Fruit fly (Drosophila melanogaster): ENCODE results near the gene Rcd-1.
A peak's percentile ranks its signal among the peaks of the same experiment; 100 is the strongest.

Gene Rcd-1

dm6 chrX:19590070-19590469, 48.5 kb upstream of the Rcd-1 start, which contains the start of gene CG14219:
TSS of gene CG14219 (minus strand) at chrX:19590170.
- TF ChIP-seq Atf3 (GFP tag; optimal IDR thresholded peaks at IDR 0.05) (no peak), CG5953 (GFP tag; IDR thresholded peaks at IDR 0.05) (no peak), sug (tag; optimal IDR thresholded peaks at IDR 0.05) (peak; percentile 41)

DNA sequence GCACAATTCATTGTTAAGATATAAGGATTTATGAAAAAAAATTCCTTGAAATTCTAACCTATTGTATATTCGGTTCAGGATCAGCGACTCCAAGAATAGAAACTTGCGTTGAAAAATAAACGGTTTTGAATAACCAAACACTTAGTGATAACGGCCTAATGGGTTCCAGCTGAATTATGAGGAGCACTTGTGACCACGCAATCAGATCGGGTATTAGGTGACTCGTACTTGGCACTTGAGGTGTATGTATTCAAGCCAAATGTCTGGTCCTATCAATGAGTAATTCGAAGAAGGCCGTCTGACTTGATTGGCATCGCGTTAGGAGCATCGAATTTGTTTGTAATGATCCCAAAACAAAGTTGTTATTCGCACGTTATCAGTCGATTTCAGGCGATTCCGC, 48.0 kb upstream of the Rcd-1 start:
- TF ChIP-seq ara (GFP tag; IDR thresholded peaks at IDR 0.05) (no peak), CG30403 (GFP tag; optimal IDR thresholded peaks at IDR 0.05) (no peak), fru (optimal IDR thresholded peaks at IDR 0.05) (no peak), grn (GFP tag; optimal IDR thresholded peaks at IDR 0.05) (peak; percentile 64), exex (tag; optimal IDR thresholded peaks at IDR 0.05) (peak; percentile 91), chinmo (GFP tag; IDR thresholded peaks at IDR 0.05; ENCODE audit: partially characterized antibody) (no peak), tin (GFP tag; optimal IDR thresholded peaks at IDR 0.05) (no peak), sug (tag; optimal IDR thresholded peaks at IDR 0.05) (peak; percentile 43), NC2β (GFP tag; optimal IDR thresholded peaks at IDR 0.05) (no peak), Dp (GFP tag; optimal IDR thresholded peaks at IDR 0.05) (no peak), unpg (GFP tag; optimal IDR thresholded peaks at IDR 0.05) (no peak), mirr (GFP tag; optimal IDR thresholded peaks at IDR 0.05) (peak; percentile 19), Hr3 (GFP tag; optimal IDR thresholded peaks at IDR 0.05) (no peak), CG17568 (GFP tag; optimal IDR thresholded peaks at IDR 0.05) (no peak), lilli (GFP tag; optimal IDR thresholded peaks at IDR 0.05) (no peak), Hr78 (GFP tag; optimal IDR thresholded peaks at IDR 0.05) (no peak), CG32532 (GFP tag; IDR thresholded peaks at IDR 0.05) (no peak)

DNA sequence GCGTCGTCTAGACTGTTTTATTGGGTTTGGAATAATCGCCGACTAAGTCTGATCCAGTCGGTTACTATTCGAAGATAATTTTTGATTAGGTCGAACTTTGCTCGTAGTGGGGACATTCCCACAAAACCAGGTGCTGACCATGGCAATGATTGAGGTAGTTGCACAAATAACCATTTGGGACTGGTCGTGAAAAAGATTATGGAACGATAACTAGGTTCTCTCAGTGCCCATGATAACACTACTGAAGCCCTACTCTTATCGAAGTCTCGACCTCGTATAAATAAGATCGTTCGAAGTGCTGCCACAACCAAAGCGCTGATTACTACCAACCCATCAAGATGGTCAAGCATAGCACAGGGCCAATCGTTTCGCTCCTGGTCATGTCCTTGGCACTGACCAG, 46.3 kb upstream of the Rcd-1 start, which contains the start of gene CG14205:
Gene CG14205, plus strand, starts transcription at position 301 of the 400 bp plus-strand sequence.
- no peak for TF ChIP-seq lab (GFP tag; optimal IDR thresholded peaks at IDR 0.05)
- TF ChIP-seq trem (tag; optimal IDR thresholded peaks at IDR 0.05) = no peak
- TF ChIP-seq dm (GFP tag; optimal IDR thresholded peaks at IDR 0.05) = no peak
- TF ChIP-seq sug (tag; optimal IDR thresholded peaks at IDR 0.05) = peak; percentile 49
- peak; percentile 25 for TF ChIP-seq CG34376 (GFP tag; optimal IDR thresholded peaks at IDR 0.05)
- no peak for TF ChIP-seq sc (optimal IDR thresholded peaks at IDR 0.05)
- no peak for TF ChIP-seq sc (GFP tag; optimal IDR thresholded peaks at IDR 0.05)
- peak; percentile 28 for TF ChIP-seq grn (GFP tag; optimal IDR thresholded peaks at IDR 0.05)
- no peak for TF ChIP-seq CG17385 (GFP tag; optimal IDR thresholded peaks at IDR 0.05)
- peak; percentile 73 for TF ChIP-seq exex (tag; optimal IDR thresholded peaks at IDR 0.05)
- no peak for TF ChIP-seq Sox102F (GFP tag; optimal IDR thresholded peaks at IDR 0.05)
- TF ChIP-seq Doc2 (GFP tag; IDR thresholded peaks at IDR 0.05) = no peak

- TF ChIP-seq H2.0 (GFP tag; IDR thresholded peaks at IDR 0.05) (peak; percentile 15; the same call in 1 of the 2 replicates), CG5245 (GFP tag; optimal IDR thresholded peaks at IDR 0.05) (peak; percentile 60), Sry-β (GFP tag; optimal IDR thresholded peaks at IDR 0.05) (peak; percentile 48), CG12155 (GFP tag; optimal IDR thresholded peaks at IDR 0.05) (no peak), CG10654 (GFP tag; optimal IDR thresholded peaks at IDR 0.05) (no peak), D19B (GFP tag; optimal IDR thresholded peaks at IDR 0.05) (peak; percentile 53), CG15514 (GFP tag; optimal IDR thresholded peaks at IDR 0.05) (peak; percentile 59), Med (GFP tag) (peak; percentile 9), CG14667 (GFP tag; IDR thresholded peaks at IDR 0.05) (no peak), Oli (tag; optimal IDR thresholded peaks at IDR 0.05) (no peak)
Observed at dm6 chrX:19595862-19596261, 42.7 kb upstream of the Rcd-1 start.

Data from whole organism, embryonic.